Fruit fly (Drosophila melanogaster): ENCODE results near the gene Eig71Ej.
A peak's percentile ranks its signal among the peaks of the same experiment; 100 is the strongest.

Eig71Ej gene

DNA sequence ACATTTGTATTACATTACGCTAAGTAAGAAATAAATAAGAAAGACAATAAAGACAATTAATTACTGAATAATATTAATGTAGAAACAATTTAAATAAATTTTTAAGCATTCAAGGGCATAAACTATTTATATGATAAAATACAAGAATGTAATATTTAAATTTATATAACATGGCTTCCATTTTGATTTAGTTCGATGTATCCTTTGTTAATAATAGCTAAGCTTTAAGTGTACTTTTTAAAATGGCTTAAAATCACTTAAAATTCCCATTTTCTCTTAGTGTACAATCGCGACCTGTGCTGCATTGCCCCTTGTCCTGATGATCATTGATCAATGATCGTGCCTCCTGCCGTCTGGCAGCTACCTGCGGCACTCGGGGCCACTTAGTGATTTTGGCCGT lies 9.6 kb upstream of the Eig71Ej start (continued):
- TF ChIP-seq eg (GFP tag; IDR thresholded peaks at IDR 0.05), result no peak
- no peak for TF ChIP-seq OdsH (GFP tag; optimal IDR thresholded peaks at IDR 0.05)
- peak; percentile 2 for TF ChIP-seq acj6 (GFP tag; optimal IDR thresholded peaks at IDR 0.05)
- TF ChIP-seq CG6792 (GFP tag; optimal IDR thresholded peaks at IDR 0.05), result peak; percentile 26
- no peak for TF ChIP-seq salr (GFP tag; optimal IDR thresholded peaks at IDR 0.05)
- no peak for TF ChIP-seq Eip93F (GFP tag; optimal IDR thresholded peaks at IDR 0.05)
- TF ChIP-seq Sox14 (GFP tag; optimal IDR thresholded peaks at IDR 0.05), result no peak
- peak; percentile 9 for TF ChIP-seq Blimp-1 (GFP tag; optimal IDR thresholded peaks at IDR 0.05)
- no peak for TF ChIP-seq Hr4 (GFP tag; optimal IDR thresholded peaks at IDR 0.05)
- no peak for TF ChIP-seq Gug (GFP tag; IDR thresholded peaks at IDR 0.05)
- no peak for TF ChIP-seq CG3032 (tag; optimal IDR thresholded peaks at IDR 0.05)
- no peak for TF ChIP-seq Ets96B (tag; optimal IDR thresholded peaks at IDR 0.05)

DNA sequence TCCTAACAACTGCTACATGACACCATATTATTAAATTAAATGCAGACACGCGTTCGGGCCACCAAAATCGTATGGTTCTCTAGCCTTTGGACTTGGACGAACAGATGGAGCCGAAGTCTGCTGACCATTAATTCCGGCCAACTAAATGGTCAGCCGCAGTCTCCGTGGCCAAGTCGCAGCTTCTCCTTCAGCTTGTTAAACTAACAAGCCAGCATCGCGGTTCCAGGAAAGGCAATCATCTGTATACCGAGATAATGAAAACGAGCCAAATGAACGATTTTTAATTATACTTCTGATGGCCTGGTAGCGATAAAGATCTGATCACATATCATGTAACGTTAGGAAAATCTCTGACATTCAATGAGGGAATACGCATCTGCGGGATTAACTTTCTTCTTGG lies 9.1 kb upstream of the Eig71Ej start:
- TF ChIP-seq CG4318 (GFP tag; optimal IDR thresholded peaks at IDR 0.05) (no peak), topi (GFP tag; optimal IDR thresholded peaks at IDR 0.05) (no peak), CG11762 (GFP tag; optimal IDR thresholded peaks at IDR 0.05; ENCODE audit: insufficient read depth) (no peak), CG6808 (GFP tag; optimal IDR thresholded peaks at IDR 0.05) (no peak), CG10669 (GFP tag; optimal IDR thresholded peaks at IDR 0.05) (no peak), Blimp-1 (GFP tag; optimal IDR thresholded peaks at IDR 0.05) (no peak), CG8632 (GFP tag; optimal IDR thresholded peaks at IDR 0.05) (no peak), CG15336 (GFP tag; IDR thresholded peaks at IDR 0.05) (no peak), Lpt (GFP tag; optimal IDR thresholded peaks at IDR 0.05) (no peak), Eip93F (GFP tag; optimal IDR thresholded peaks at IDR 0.05) (no peak), esn (GFP tag; optimal IDR thresholded peaks at IDR 0.05) (no peak), eg (GFP tag; IDR thresholded peaks at IDR 0.05) (no peak), Hr39 (GFP tag; optimal IDR thresholded peaks at IDR 0.05) (no peak), CG6276 (GFP tag; optimal IDR thresholded peaks at IDR 0.05) (no peak), lz (GFP tag; optimal IDR thresholded peaks at IDR 0.05) (no peak), salr (GFP tag; optimal IDR thresholded peaks at IDR 0.05) (no peak), CG11294 (GFP tag; IDR thresholded peaks at IDR 0.05) (no peak)

DNA sequence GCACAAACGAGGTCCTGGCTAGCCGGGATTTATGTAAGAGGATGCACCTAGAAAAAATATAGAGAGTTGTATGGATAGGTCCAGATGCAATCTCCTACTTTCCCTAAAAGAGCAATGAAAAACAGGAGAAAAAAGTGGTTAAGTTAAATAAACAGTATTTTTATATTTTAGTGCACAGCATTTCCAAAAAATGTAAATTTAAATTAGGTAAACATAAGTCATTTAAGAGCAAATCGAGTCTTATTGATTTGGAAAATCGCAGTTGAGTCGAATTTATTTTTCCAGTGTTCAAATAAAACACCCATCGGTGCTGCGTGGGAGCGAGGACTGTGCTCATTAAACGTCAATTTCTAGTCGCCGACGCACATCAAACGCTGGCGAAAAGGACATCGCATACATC lies 4.9 kb upstream of the Eig71Ej start:
- TF ChIP-seq Sox14 (GFP tag; optimal IDR thresholded peaks at IDR 0.05), result no peak
- no peak for TF ChIP-seq fd59A (GFP tag; optimal IDR thresholded peaks at IDR 0.05)
- TF ChIP-seq CG15336 (GFP tag; IDR thresholded peaks at IDR 0.05), result no peak
- no peak for TF ChIP-seq Gug (GFP tag; IDR thresholded peaks at IDR 0.05)
- TF ChIP-seq Hr39 (GFP tag; optimal IDR thresholded peaks at IDR 0.05), result no peak
- no peak for TF ChIP-seq CG3032 (tag; optimal IDR thresholded peaks at IDR 0.05)
- TF ChIP-seq Smox (GFP tag; optimal IDR thresholded peaks at IDR 0.05), result no peak

DNA sequence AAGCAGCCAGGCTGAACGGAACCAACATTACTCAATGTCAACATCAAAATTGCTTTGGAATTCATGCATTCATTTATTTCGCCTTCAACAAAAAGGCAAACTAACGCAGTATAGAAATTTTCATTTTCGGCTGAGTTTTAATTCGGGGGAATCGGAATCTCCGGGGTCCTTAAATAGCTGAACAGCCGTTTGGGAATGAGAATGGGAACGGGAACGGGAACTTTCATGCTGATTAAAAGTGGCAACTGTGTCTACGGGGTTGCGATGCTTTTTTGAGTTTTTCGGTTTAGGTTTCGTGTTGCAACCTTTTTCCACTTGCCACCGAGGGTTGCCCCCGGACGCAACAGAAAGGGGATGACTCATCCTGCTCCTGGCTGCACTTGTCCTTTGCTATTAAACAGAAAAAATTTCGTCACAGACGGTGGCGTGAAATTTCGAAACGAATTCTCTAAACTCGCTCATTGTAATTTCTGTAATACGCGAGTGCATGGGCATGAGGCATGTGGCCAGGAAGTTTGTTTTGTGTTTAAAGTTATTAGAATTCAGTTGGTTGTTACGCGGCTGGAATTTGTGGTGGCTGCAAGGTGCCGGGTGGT lies 3.5 kb upstream of the Eig71Ej start:
- TF ChIP-seq CG7368 (GFP tag; optimal IDR thresholded peaks at IDR 0.05) (no peak), Hr39 (GFP tag; optimal IDR thresholded peaks at IDR 0.05) (no peak), fd59A (GFP tag; optimal IDR thresholded peaks at IDR 0.05) (no peak), svp (GFP tag) (no peak), Hr4 (GFP tag; optimal IDR thresholded peaks at IDR 0.05) (no peak), CG1621 (tag; optimal IDR thresholded peaks at IDR 0.05) (no peak), Eip93F (GFP tag; optimal IDR thresholded peaks at IDR 0.05) (no peak), Sox15 (GFP tag; optimal IDR thresholded peaks at IDR 0.05) (no peak), topi (GFP tag; optimal IDR thresholded peaks at IDR 0.05) (no peak), Hr38 (GFP tag; optimal IDR thresholded peaks at IDR 0.05) (no peak), CG8632 (GFP tag; optimal IDR thresholded peaks at IDR 0.05) (no peak), esn (GFP tag; optimal IDR thresholded peaks at IDR 0.05) (no peak), Sox102F (GFP tag; optimal IDR thresholded peaks at IDR 0.05) (no peak), CG6808 (GFP tag; optimal IDR thresholded peaks at IDR 0.05) (no peak), eg (GFP tag; IDR thresholded peaks at IDR 0.05) (no peak), CG6163 (GFP tag; IDR thresholded peaks at IDR 0.05) (no peak), Lpt (GFP tag; optimal IDR thresholded peaks at IDR 0.05) (no peak), CG6854 (GFP tag; optimal IDR thresholded peaks at IDR 0.05) (no peak)
